Worm (Caenorhabditis elegans): ENCODE measurements around the gene mlt-11.

DNA sequence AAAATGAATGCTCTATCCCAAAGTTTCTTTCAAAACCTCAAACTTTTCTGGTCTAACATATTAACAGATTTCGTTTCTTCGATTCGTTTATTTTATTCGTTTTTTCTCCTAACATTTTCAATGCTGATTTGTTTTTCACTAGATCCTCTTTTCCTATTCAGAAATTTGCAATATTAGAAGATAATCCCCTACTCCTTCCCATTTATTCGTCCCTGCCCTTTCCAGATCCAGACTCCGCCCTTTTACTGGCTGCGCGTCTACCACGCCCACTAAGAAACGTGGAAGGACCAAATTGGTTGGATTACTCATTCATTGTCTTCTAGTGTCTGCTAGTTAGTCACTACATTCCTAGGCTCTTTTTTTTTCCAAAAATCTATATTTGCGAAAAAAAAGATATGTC is 54.9 kb downstream of the mlt-11 start, which contains the start of gene Y44A6C.2:
- TF ChIP-seq F57A8.1 (GFP tag; optimal IDR thresholded peaks at IDR 0.05) (no peak), nhr-120 (GFP tag; IDR thresholded peaks at IDR 0.05) (no peak), K11D2.4 (GFP tag; IDR thresholded peaks at IDR 0.05) (no peak), let-607 (tag; optimal IDR thresholded peaks at IDR 0.05) (no peak), ets-4 (GFP tag; optimal IDR thresholded peaks at IDR 0.05) (no peak), ccch-3 (GFP tag; optimal IDR thresholded peaks at IDR 0.05) (no peak), aptf-2 (GFP tag; conservative IDR thresholded peaks at IDR 0.05) (no peak), hlh-12 (tag; optimal IDR thresholded peaks at IDR 0.05) (no peak), mxl-1 (tag; optimal IDR thresholded peaks at IDR 0.05) (no peak), efl-1 (GFP tag; optimal IDR thresholded peaks at IDR 0.05) (no peak), ztf-18 (tag; optimal IDR thresholded peaks at IDR 0.05) (no peak)

Data from whole organism, young adult.